Worm (Caenorhabditis elegans) whole organism, L4/young adult: ENCODE data around the gene K09C6.10.

Source experiments
- dao-5 ChIP-seq: sonication (generic microtip); optimal IDR thresholded peaks from 2 replicates; lab custom pipeline; 2016; ENCODE audit warnings: missing genotype, missing genetic modification characterization, moderate library complexity, missing compliant biosample characterization
- him-1 ChIP-seq: sonication (generic microtip); optimal IDR thresholded peaks from 2 replicates; lab custom pipeline; 2016; ENCODE audit warnings: missing genotype, missing genetic modification reagents, missing genetic modification characterization, missing compliant biosample characterization

DNA sequence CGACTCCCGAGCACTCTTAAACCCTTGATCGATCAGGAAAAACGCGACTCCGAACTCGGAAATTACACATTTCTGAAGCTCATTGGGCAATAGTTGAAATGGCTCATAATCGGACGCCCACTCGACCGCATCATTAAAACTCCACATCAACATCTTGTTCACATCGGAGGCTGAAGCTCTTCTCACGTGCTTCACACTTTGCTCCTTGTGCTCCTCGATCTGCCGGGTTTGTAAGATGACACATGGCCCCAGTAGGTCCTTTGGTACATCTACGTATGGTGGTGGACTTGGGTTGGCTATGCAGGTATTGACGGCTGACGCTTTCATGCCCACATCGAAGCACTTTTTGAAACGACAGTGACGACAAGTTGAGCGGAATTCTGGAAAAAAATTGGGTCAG lies 35.7 kb upstream of the K09C6.10 start:
- no peak for TF ChIP-seq dao-5 (tag; lab: Kevin White, UChicago)
- TF ChIP-seq him-1 (tag; lab: Kevin White, UChicago): no peak
